Worm (Caenorhabditis elegans): Measurements from ENCODE around the gene grd-10.

The grd-10 gene

ce11 chrIV:3463254-3463653 is 22.4 kb downstream of the grd-10 start, which contains the start of gene F58E2.4:
Gene F58E2.4 (plus strand): TSS chrIV:3463387.
- TF ChIP-seq aha-1 (tag) (peak; percentile 19), lim-7 (GFP tag; IDR thresholded peaks at IDR 0.05) (no peak), ZK337.2 (GFP tag; IDR thresholded peaks at IDR 0.05) (no peak)

- TF ChIP-seq lin-15B (tag; optimal IDR thresholded peaks at IDR 0.05) (no peak), lsy-2 (tag; optimal IDR thresholded peaks at IDR 0.05) (no peak)
Measured at ce11 chrIV:3467128-3467527, 26.3 kb downstream of the grd-10 start, which contains the start of gene F58E2.3. Gene F58E2.3 (plus strand): TSS chrIV:3467428.

- TF ChIP-seq ces-1 (GFP tag; optimal IDR thresholded peaks at IDR 0.05) (no peak), unc-62 (GFP tag; optimal IDR thresholded peaks at IDR 0.05 in 1 of 2) (peak in 1 of 2 experiments; percentile 91), unc-62 (tag; optimal IDR thresholded peaks at IDR 0.05) (no peak), lin-38 (GFP tag; IDR thresholded peaks at IDR 0.05) (no peak)
Measured at ce11 chrIV:3467751-3468150, 26.9 kb downstream of the grd-10 start.

ce11 chrIV:3469742-3470141 is 28.9 kb downstream of the grd-10 start, which contains the start of gene F58E2.2:
Gene F58E2.2 (plus strand): TSS chrIV:3470042.
- TF ChIP-seq Y75B8A.6 (GFP tag; IDR thresholded peaks at IDR 0.05) (no peak), daf-12 (tag; optimal IDR thresholded peaks at IDR 0.05) (no peak), egl-43 (GFP tag; IDR thresholded peaks at IDR 0.05) (no peak), skn-1 (tag; optimal IDR thresholded peaks at IDR 0.05) (no peak), cey-2 (tag; optimal IDR thresholded peaks at IDR 0.05; ENCODE audit: borderline replicate concordance, insufficient read depth) (no peak), zfp-2 (tag; optimal IDR thresholded peaks at IDR 0.05) (no peak), lin-29 (GFP tag; IDR thresholded peaks at IDR 0.05) (no peak), madf-5 (GFP tag; IDR thresholded peaks at IDR 0.05) (no peak), ztf-11 (tag; optimal IDR thresholded peaks at IDR 0.05) (no peak), mxl-3 (GFP tag; optimal IDR thresholded peaks at IDR 0.05) (no peak), nhr-41 (GFP tag; IDR thresholded peaks at IDR 0.05) (no peak), zfp-3 (GFP tag; conservative IDR thresholded peaks at IDR 0.05) (no peak), dve-1 (tag; optimal IDR thresholded peaks at IDR 0.05; ENCODE audit: insufficient read depth) (no peak), F26F4.8 (GFP tag; conservative IDR thresholded peaks at IDR 0.05) (no peak), set-16 (GFP tag; IDR thresholded peaks at IDR 0.05) (no peak)

ce11 chrIV:3477124-3477523 is 36.3 kb downstream of the grd-10 start, which contains the start of gene srz-69:
Gene srz-69 (minus strand): TSS chrIV:3477224.
- TF ChIP-seq set-16 (GFP tag; IDR thresholded peaks at IDR 0.05) = no peak
- TF ChIP-seq jun-1 (tag; optimal IDR thresholded peaks at IDR 0.05) = no peak
- no peak for TF ChIP-seq R02D3.7 (tag; optimal IDR thresholded peaks at IDR 0.05)
- no peak for TF ChIP-seq lin-39 (tag; optimal IDR thresholded peaks at IDR 0.05)
- no peak for TF ChIP-seq ztf-11 (tag; optimal IDR thresholded peaks at IDR 0.05)
- TF ChIP-seq nhr-77 (tag; optimal IDR thresholded peaks at IDR 0.05) = no peak
- TF ChIP-seq ceh-28 (tag; optimal IDR thresholded peaks at IDR 0.05) = no peak
- no peak for TF ChIP-seq nhr-48 (tag; optimal IDR thresholded peaks at IDR 0.05)
- no peak for TF ChIP-seq unc-62 (GFP tag; optimal IDR thresholded peaks at IDR 0.05 in 1 of 2)
- TF ChIP-seq unc-62 (tag; optimal IDR thresholded peaks at IDR 0.05) = no peak
- no peak for TF ChIP-seq F26F4.8 (GFP tag; conservative IDR thresholded peaks at IDR 0.05)
- TF ChIP-seq egl-27 (tag; optimal IDR thresholded peaks at IDR 0.05) = no peak
- TF ChIP-seq nhr-28 (tag; optimal IDR thresholded peaks at IDR 0.05) = no peak
- no peak for TF ChIP-seq dpl-1 (GFP tag; optimal IDR thresholded peaks at IDR 0.05)
- no peak for TF ChIP-seq ceh-82 (tag; optimal IDR thresholded peaks at IDR 0.05)
- no peak for TF ChIP-seq nhr-111 (GFP tag; optimal IDR thresholded peaks at IDR 0.05)
- no peak for TF ChIP-seq nhr-6 (tag; optimal IDR thresholded peaks at IDR 0.05)
